Worm (Caenorhabditis elegans) whole organism, L1 larva: ENCODE results near the gene ctsa-2.

Experiments
- C04F5.9 ChIP-seq: sonication (generic microtip); optimal IDR thresholded peaks from 2 replicates; lab custom pipeline; 2016; ENCODE audit warnings: missing genetic modification characterization, missing compliant biosample characterization
- C34B4.2 ChIP-seq: sonication (generic microtip); optimal IDR thresholded peaks from 2 replicates; lab custom pipeline; 2017; ENCODE audit warnings: mild to moderate bottlenecking, missing genetic modification characterization, missing compliant biosample characterization
- F16B12.6 ChIP-seq: fragments of 150-350 bp; optimal IDR thresholded peaks from 2 replicates; lab custom pipeline; 2014; ENCODE audit warnings: missing biosample characterization, missing genetic modification characterization
- aha-1 ChIP-seq: fragments of 150-350 bp; optimal IDR thresholded peaks from 2 replicates; lab custom pipeline; 2014; ENCODE audit warnings: missing biosample characterization, missing genetic modification characterization
- aly-2 ChIP-seq: fragments of 150-350 bp; optimal IDR thresholded peaks from 2 replicates; lab custom pipeline; 2014; ENCODE audit warnings: missing biosample characterization, missing genetic modification characterization
- ceh-63 ChIP-seq: fragments of 200-800 bp; sonication (Bioruptor generic); optimal IDR thresholded peaks from 2 replicates; lab custom pipeline; 2018; ENCODE audit warnings: mild to moderate bottlenecking, missing genetic modification characterization, missing compliant biosample characterization
- ceh-90 ChIP-seq: sonication (generic microtip); optimal IDR thresholded peaks from 2 replicates; lab custom pipeline; 2016; ENCODE audit warnings: missing genetic modification characterization, missing compliant biosample characterization
- dpl-1 ChIP-seq, 3 experiments: fragments of 150-350 bp in 2 of 3; sonication (generic microtip) in 1 of 3; optimal IDR thresholded peaks; 2 replicates each; lab custom pipeline; 2014 to 2017; ENCODE audit warnings: missing biosample characterization in 3 of 3, missing genetic modification characterization in 3 of 3, missing genetic modification reagents in 3 of 3
- dsc-1 ChIP-seq: sonication (generic microtip); optimal IDR thresholded peaks from 2 replicates; lab custom pipeline; 2016; ENCODE audit warnings: mild to moderate bottlenecking, missing genetic modification characterization, missing compliant biosample characterization
- efl-1 ChIP-seq, 4 experiments: fragments of 150-350 bp; optimal IDR thresholded peaks in 3 of 4; peaks in 1 of 4; 1 replicate in 1 of 4; 2 replicates in 3 of 4; lab custom pipeline; 2014; ENCODE audit warnings: missing biosample characterization in 2 of 4, missing genetic modification characterization in 2 of 4, missing genetic modification reagents in 2 of 4
- efl-3 ChIP-seq: fragments of 200-800 bp; sonication (Bioruptor generic); optimal IDR thresholded peaks from 2 replicates; lab custom pipeline; 2018; ENCODE audit warnings: mild to moderate bottlenecking, missing genetic modification characterization, missing compliant biosample characterization
- egl-13 ChIP-seq: sonication (generic microtip); optimal IDR thresholded peaks from 2 replicates; lab custom pipeline; 2016; ENCODE audit warnings: missing genotype, missing genetic modification reagents, missing genetic modification characterization, missing compliant biosample characterization
- elt-2 ChIP-seq: sonication (generic microtip); optimal IDR thresholded peaks from 2 replicates; lab custom pipeline; 2016; ENCODE audit warnings: missing genetic modification characterization, mild to moderate bottlenecking, inconsistent platforms, missing compliant biosample characterization, missing genetic modification reagents
- elt-3 ChIP-seq, 6 experiments: fragments of 150-350 bp in 1 of 6; sonication (generic microtip); optimal IDR thresholded peaks; 2 replicates each; lab custom pipeline; 2017 to 2018; ENCODE audit warnings: missing biosample characterization in 6 of 6, missing genetic modification characterization in 6 of 6, inconsistent platforms in 1 of 6
- ets-5 ChIP-seq: fragments of 200-800 bp; sonication (Bioruptor generic); IDR thresholded peaks from 2 replicates; pipeline ENCODE4 v1.3.6; 2022; ENCODE audit warnings: missing genetic modification characterization, missing compliant biosample characterization
- fkh-10 ChIP-seq: sonication (generic microtip); optimal IDR thresholded peaks from 2 replicates; lab custom pipeline; 2017; ENCODE audit warnings: missing biosample characterization, missing genetic modification reagents, missing genetic modification characterization
- fkh-4 ChIP-seq: sonication (generic microtip); optimal IDR thresholded peaks from 2 replicates; lab custom pipeline; 2016; ENCODE audit warnings: missing compliant biosample characterization, missing genetic modification characterization, borderline replicate concordance
- fkh-8 ChIP-seq: sonication (generic microtip); optimal IDR thresholded peaks from 2 replicates; lab custom pipeline; 2016; ENCODE audit warnings: mild to moderate bottlenecking, missing genetic modification characterization, missing compliant biosample characterization
- grh-1 ChIP-seq: fragments of 200-800 bp; sonication (Bioruptor generic); IDR thresholded peaks from 2 replicates; pipeline ENCODE4 v1.3.6; 2022; ENCODE audit warnings: missing genetic modification reagents, missing genetic modification characterization, missing compliant biosample characterization
- hlh-4 ChIP-seq: sonication (generic microtip); optimal IDR thresholded peaks from 2 replicates; lab custom pipeline; 2016; ENCODE audit warnings: mild to moderate bottlenecking, missing genetic modification characterization, missing compliant biosample characterization
- isw-1 ChIP-seq: fragments of 200-800 bp; sonication (Bioruptor generic); IDR thresholded peaks from 2 replicates; pipeline ENCODE4 v1.3.6; 2022; ENCODE audit warnings: missing genetic modification characterization, missing compliant biosample characterization
- lin-14 ChIP-seq: fragments of 200-800 bp; sonication (Bioruptor generic); optimal IDR thresholded peaks from 2 replicates; lab custom pipeline; 2018; ENCODE audit warnings: mild to moderate bottlenecking, missing genetic modification characterization, moderate library complexity, missing compliant biosample characterization
- lin-35 ChIP-seq, 2 experiments: fragments of 150-350 bp; optimal IDR thresholded peaks; 2 replicates each; lab custom pipeline; 2014; ENCODE audit warnings: missing biosample characterization in 2 of 2, missing genetic modification characterization in 2 of 2, missing genetic modification reagents in 2 of 2
- lsy-2 ChIP-seq, 2 experiments: fragments of 150-350 bp; optimal IDR thresholded peaks; 2 replicates each; lab custom pipeline; 2014; ENCODE audit warnings: missing biosample characterization in 2 of 2, missing genetic modification characterization in 2 of 2
- mab-9 ChIP-seq: fragments of 200-800 bp; sonication (Bioruptor generic); IDR thresholded peaks from 2 replicates; pipeline ENCODE4 v1.3.6; 2022; ENCODE audit warnings: missing genetic modification reagents, missing genetic modification characterization, missing compliant biosample characterization
- mef-2 ChIP-seq: fragments of 150-350 bp; optimal IDR thresholded peaks from 2 replicates; lab custom pipeline; 2014; ENCODE audit warnings: missing biosample characterization, missing genetic modification characterization
- nhr-12 ChIP-seq: sonication (generic microtip); optimal IDR thresholded peaks from 2 replicates; lab custom pipeline; 2017; ENCODE audit warnings: missing biosample characterization, missing genetic modification characterization
- nhr-19 ChIP-seq: fragments of 200-800 bp; sonication (Bioruptor generic); conservative IDR thresholded peaks from 2 replicates; pipeline ENCODE4 v1.3.6; 2022; ENCODE audit warnings: missing genetic modification characterization, missing compliant biosample characterization
- nhr-20 ChIP-seq: sonication (generic microtip); optimal IDR thresholded peaks from 2 replicates; lab custom pipeline; 2016; ENCODE audit warnings: mild to moderate bottlenecking, missing genetic modification characterization, missing compliant biosample characterization
- nhr-237 ChIP-seq: fragments of 150-350 bp; optimal IDR thresholded peaks from 2 replicates; lab custom pipeline; 2014; ENCODE audit warnings: missing biosample characterization, missing genetic modification characterization
- nhr-28 ChIP-seq: fragments of 150-350 bp; optimal IDR thresholded peaks from 2 replicates; lab custom pipeline; 2014; ENCODE audit warnings: missing biosample characterization, missing genetic modification characterization
- nhr-71 ChIP-seq: sonication (generic microtip); optimal IDR thresholded peaks from 2 replicates; lab custom pipeline; 2016; ENCODE audit warnings: mild to moderate bottlenecking, missing genetic modification characterization, moderate library complexity, missing compliant biosample characterization
- nhr-84 ChIP-seq: sonication (generic microtip); optimal IDR thresholded peaks from 2 replicates; lab custom pipeline; 2017; ENCODE audit warnings: missing biosample characterization, missing genetic modification characterization
- nhr-85 ChIP-seq: sonication (generic microtip); peaks from one replicate; lab custom pipeline; 2016; ENCODE audit warnings: missing genetic modification characterization, inconsistent platforms, missing compliant biosample characterization
- nhr-90 ChIP-seq: sonication (generic microtip); optimal IDR thresholded peaks from 2 replicates; lab custom pipeline; 2016; ENCODE audit warnings: mild to moderate bottlenecking, missing genetic modification characterization, missing compliant biosample characterization; ENCODE audit not compliant: poor library complexity
- pax-3 ChIP-seq: fragments of 200-800 bp; sonication (Bioruptor generic); optimal IDR thresholded peaks from 2 replicates; lab custom pipeline; 2018; ENCODE audit warnings: mild to moderate bottlenecking, missing genetic modification characterization, moderate library complexity, missing compliant biosample characterization
- rnt-1 ChIP-seq: sonication (generic microtip); optimal IDR thresholded peaks from 2 replicates; lab custom pipeline; 2016; ENCODE audit warnings: mild to moderate bottlenecking, missing genetic modification characterization, moderate library complexity, missing compliant biosample characterization
- skn-1 ChIP-seq: fragments of 150-350 bp; optimal IDR thresholded peaks from 2 replicates; lab custom pipeline; 2014; ENCODE audit warnings: missing biosample characterization, missing genetic modification characterization
- snpc-4 ChIP-seq: fragments of 150-350 bp; optimal IDR thresholded peaks from 2 replicates; lab custom pipeline; 2014; ENCODE audit warnings: missing biosample characterization, missing genetic modification characterization
- snu-23 ChIP-seq: sonication (generic microtip); optimal IDR thresholded peaks from 2 replicates; lab custom pipeline; 2016; ENCODE audit warnings: missing genetic modification characterization, missing compliant biosample characterization
- swsn-7 ChIP-seq: sonication (generic microtip); optimal IDR thresholded peaks from 2 replicates; lab custom pipeline; 2016; ENCODE audit warnings: missing genetic modification characterization, missing compliant biosample characterization
- tbx-2 ChIP-seq: sonication (generic microtip); optimal IDR thresholded peaks from 2 replicates; lab custom pipeline; 2016; ENCODE audit warnings: missing genetic modification characterization, missing compliant biosample characterization
- unc-30 ChIP-seq: sonication (generic microtip); optimal IDR thresholded peaks from 2 replicates; lab custom pipeline; 2017; ENCODE audit warnings: missing biosample characterization, missing genetic modification characterization
- unc-62 ChIP-seq: fragments of 150-350 bp; optimal IDR thresholded peaks from 2 replicates; lab custom pipeline; 2014; ENCODE audit warnings: missing biosample characterization, missing genetic modification reagents, missing genetic modification characterization
- zag-1 ChIP-seq: fragments of 150-350 bp; optimal IDR thresholded peaks from 2 replicates; lab custom pipeline; 2014; ENCODE audit warnings: missing biosample characterization, missing genetic modification characterization

Gene ctsa-2

DNA sequence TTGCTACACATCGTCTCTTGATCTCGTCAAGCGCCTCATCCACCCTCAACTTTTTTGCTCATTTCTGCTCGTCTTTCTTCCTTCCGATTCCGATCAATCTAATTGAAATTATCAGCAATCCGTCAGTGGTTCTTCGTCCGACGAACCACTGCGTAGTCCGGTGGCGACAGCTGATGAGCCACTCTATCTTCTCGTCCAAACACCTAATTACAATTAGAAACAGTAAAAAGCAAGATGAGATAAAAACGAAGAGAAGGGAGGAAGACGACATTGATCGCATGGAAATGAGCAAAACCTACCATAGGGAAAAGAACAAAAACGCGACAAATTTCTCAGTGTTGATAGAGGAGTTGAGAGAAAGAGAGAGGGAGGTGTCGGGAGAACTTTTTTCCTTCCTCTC is 31.0 kb downstream of the ctsa-2 start:
- TF ChIP-seq lin-35 (GFP tag; optimal IDR thresholded peaks at IDR 0.05; lab: Kevin White, UChicago): no peak
- no peak for TF ChIP-seq nhr-20
- no peak for TF ChIP-seq F16B12.6 (tag; lab: Kevin White, UChicago)
- TF ChIP-seq aly-2: no peak
- TF ChIP-seq nhr-71 (tag; lab: Kevin White, UChicago): peak; percentile 17
- peak; percentile 57 for TF ChIP-seq rnt-1 (tag; lab: Kevin White, UChicago)
- TF ChIP-seq nhr-12 (tag; lab: Kevin White, UChicago): no peak
- TF ChIP-seq lsy-2 (tag; optimal IDR thresholded peaks at IDR 0.05; lab: Kevin White, UChicago): no peak
- peak; percentile 49 for TF ChIP-seq lin-14
- TF ChIP-seq zag-1 (tag; lab: Kevin White, UChicago): no peak

- TF ChIP-seq C34B4.2 (tag; lab: Kevin White, UChicago): no peak
- no peak for TF ChIP-seq skn-1 (tag; lab: Kevin White, UChicago)
- no peak for TF ChIP-seq ceh-90
- TF ChIP-seq swsn-7 (tag; lab: Kevin White, UChicago): no peak
- no peak for TF ChIP-seq snpc-4 (tag; lab: Kevin White, UChicago)
- TF ChIP-seq fkh-10 (GFP tag; lab: Kevin White, UChicago): no peak
- TF ChIP-seq hlh-4 (tag; lab: Kevin White, UChicago): no peak
- no peak for TF ChIP-seq lin-35 (GFP tag; optimal IDR thresholded peaks at IDR 0.05; lab: Kevin White, UChicago)
- TF ChIP-seq pax-3 (tag; lab: Kevin White, UChicago): no peak
- TF ChIP-seq aha-1: no peak
- no peak for TF ChIP-seq nhr-71 (tag; lab: Kevin White, UChicago)
- no peak for TF ChIP-seq fkh-4 (tag; lab: Kevin White, UChicago)
- TF ChIP-seq C04F5.9 (tag; lab: Kevin White, UChicago): no peak
- TF ChIP-seq efl-3 (GFP tag; lab: Kevin White, UChicago): no peak
- no peak for TF ChIP-seq unc-30 (tag; lab: Kevin White, UChicago)
- TF ChIP-seq nhr-237: no peak
- TF ChIP-seq fkh-8 (tag; lab: Kevin White, UChicago): no peak
- TF ChIP-seq unc-62 (GFP tag; lab: Kevin White, UChicago): no peak
- TF ChIP-seq lin-14: no peak
- TF ChIP-seq ets-5: no peak
These were observed 38.9 kb downstream of the ctsa-2 start, which contains the start of gene igcm-2 for ce11 chrX:6391491-6391890. Gene igcm-2 (minus strand): TSS chrX:6391591.

ce11 chrX:6388639-6389038 is 41.8 kb downstream of the ctsa-2 start:
- TF ChIP-seq mef-2 (tag; lab: Kevin White, UChicago) (no peak), zag-1 (tag; lab: Kevin White, UChicago) (no peak), unc-30 (tag; lab: Kevin White, UChicago) (no peak), fkh-8 (tag; lab: Kevin White, UChicago) (no peak), nhr-90 (tag; lab: Kevin White, UChicago) (no peak), nhr-85 (no peak), nhr-28 (tag; lab: Kevin White, UChicago) (no peak), snu-23 (no peak), nhr-237 (no peak)

- TF ChIP-seq elt-3 (tag; optimal IDR thresholded peaks at IDR 0.05; lab: Kevin White, UChicago) (no peak), grh-1 (GFP tag; lab: Robert Waterston, UW) (no peak), dpl-1 (GFP tag; optimal IDR thresholded peaks at IDR 0.05; lab: Kevin White, UChicago) (no peak), nhr-19 (GFP tag; lab: Robert Waterston, UW) (no peak), ceh-63 (GFP tag; lab: Kevin White, UChicago) (no peak), isw-1 (no peak), dsc-1 (tag; lab: Kevin White, UChicago) (no peak), ceh-90 (no peak), elt-2 (no peak), mef-2 (tag; lab: Kevin White, UChicago) (no peak), tbx-2 (no peak), efl-1 (optimal IDR thresholded peaks at IDR 0.05; lab: Kevin White, UChicago) (no peak), efl-1 (GFP tag; optimal IDR thresholded peaks at IDR 0.05 in 1 of 2; lab: Kevin White, UChicago) (no peak), lin-14 (no peak), egl-13 (tag; lab: Kevin White, UChicago) (no peak), mab-9 (GFP tag; lab: Robert Waterston, UW) (no peak), nhr-84 (no peak), efl-3 (GFP tag; lab: Kevin White, UChicago) (no peak)
These were observed 45.2 kb downstream of the ctsa-2 start, which contains the start of gene igdb-3 for ce11 chrX:6385185-6385584. Gene igdb-3 (plus strand): TSS chrX:6385485.
